Fruit fly (Drosophila melanogaster) whole organism: ENCODE data around the gene alpha-Est4.

Experiments used
- CG8478 ChIP-seq: fragments of >200 bp; optimal IDR thresholded peaks from 2 replicates; lab custom pipeline; 2018; ENCODE audit warnings: inconsistent platforms
- Dll ChIP-seq: fragments of >200 bp; optimal IDR thresholded peaks from 2 replicates; lab custom pipeline; 2017
- EcR ChIP-seq, 2 experiments: fragments of >200 bp; optimal IDR thresholded peaks; 2 replicates each; lab custom pipeline; 2017; ENCODE audit warnings: missing biosample characterization in 2 of 2, missing genetic modification characterization in 2 of 2, missing genetic modification reagents in 2 of 2
- pan ChIP-seq: fragments of >200 bp; optimal IDR thresholded peaks from 2 replicates; lab custom pipeline; 2017
- psq ChIP-seq: fragments of >200 bp; optimal IDR thresholded peaks from 2 replicates; lab custom pipeline; 2017

dm6 chr3R:7493171-7493570, 45.2 kb downstream of the alpha-Est4 start, which contains the start of gene CG42656:
- TF ChIP-seq pan (lab: Kevin White, UChicago) (no peak), psq (lab: Kevin White, UChicago) (no peak), Dll (lab: Kevin White, UChicago) (no peak), EcR (GFP tag; optimal IDR thresholded peaks at IDR 0.05; lab: Kevin White, UChicago) (no peak), CG8478 (no peak)
